Fruit fly (Drosophila melanogaster): ENCODE measurements around the gene PGRP-LB.

PGRP-LB gene

DNA sequence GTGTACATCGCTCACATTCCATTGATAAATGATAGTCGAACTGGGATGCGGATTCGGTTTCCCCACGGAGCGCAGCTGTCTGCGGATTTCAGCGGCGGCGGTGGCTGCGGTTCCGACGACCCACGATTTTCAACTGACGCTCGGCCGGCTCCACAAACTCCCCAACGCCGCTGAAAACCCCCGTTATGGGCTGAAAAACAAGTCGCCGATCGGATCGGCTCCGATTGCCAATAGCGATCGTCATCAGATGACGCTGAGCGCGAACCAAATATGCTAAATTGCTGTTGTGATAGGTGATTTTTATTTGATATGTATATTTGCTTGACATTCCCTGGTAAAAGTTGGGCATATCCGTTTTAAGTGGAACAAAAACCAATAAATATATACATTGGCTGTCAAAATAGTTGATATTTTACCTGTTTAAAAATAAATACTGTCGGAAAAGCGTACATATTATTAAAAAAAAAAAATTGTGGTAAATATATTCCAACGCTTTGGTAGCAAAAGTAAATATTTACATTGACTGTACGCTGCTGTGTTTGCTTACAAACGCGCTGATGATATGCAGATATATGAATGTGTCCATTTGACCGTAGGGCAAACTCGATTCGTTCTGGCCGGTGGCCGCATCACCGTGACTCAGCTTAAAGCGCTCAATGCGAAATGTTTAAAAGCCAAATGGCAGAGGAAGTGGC, 6.0 kb downstream of the PGRP-LB start (continued):
- TF ChIP-seq lola (GFP tag; optimal IDR thresholded peaks at IDR 0.05), result no peak
- peak; percentile 81; the same call in 2 of the 3 replicates for TF ChIP-seq Dbx (GFP tag; IDR thresholded peaks at IDR 0.05)

DNA sequence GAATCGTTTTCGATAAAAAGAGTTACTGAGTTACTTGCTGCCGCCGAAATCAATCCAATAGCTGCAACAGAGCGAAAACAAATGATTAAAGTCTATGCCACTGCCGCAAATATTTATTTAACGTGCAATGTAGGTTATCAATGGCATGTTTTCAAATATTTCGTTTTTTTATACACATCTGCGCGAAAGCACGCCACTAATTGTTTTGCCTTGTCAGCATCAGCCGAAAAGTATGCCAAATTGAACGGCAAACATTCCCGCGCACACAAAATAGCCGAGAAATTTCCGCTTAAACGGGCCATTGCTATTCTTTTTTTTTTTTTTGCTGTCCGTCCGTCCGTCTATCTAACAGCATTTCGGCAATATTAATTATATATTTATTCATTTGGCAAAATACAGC, 8.3 kb downstream of the PGRP-LB start:
- 0 out of 2 replicates have a peak, but pooled peaks have one; percentile 17 for TF ChIP-seq vvl (GFP tag; IDR thresholded peaks at IDR 0.05)
- no peak for TF ChIP-seq CG18476 (GFP tag; optimal IDR thresholded peaks at IDR 0.05)
- TF ChIP-seq CG11398 (GFP tag; optimal IDR thresholded peaks at IDR 0.05), result no peak
- TF ChIP-seq dm (GFP tag; optimal IDR thresholded peaks at IDR 0.05), result no peak
- peak in 1 of 2 experiments; percentile 25 for TF ChIP-seq eve (GFP tag; optimal IDR thresholded peaks at IDR 0.05)
- peak; percentile 37 for TF ChIP-seq E2f2 (GFP tag; IDR thresholded peaks at IDR 0.05)
- TF ChIP-seq CG2199 (GFP tag; IDR thresholded peaks at IDR 0.05), result 0 out of 3 replicates have a peak, but pooled peaks have one; percentile 56
- no peak for TF ChIP-seq CG33213 (GFP tag; optimal IDR thresholded peaks at IDR 0.05)
- peak; percentile 28 for TF ChIP-seq Dp (GFP tag; optimal IDR thresholded peaks at IDR 0.05)
- TF ChIP-seq sens (GFP tag), result peak; percentile 58
- no peak for TF ChIP-seq CG5245 (GFP tag; optimal IDR thresholded peaks at IDR 0.05)
- 0 out of 2 replicates have a peak, but pooled peaks have one; percentile 16 for TF ChIP-seq gsb (GFP tag; IDR thresholded peaks at IDR 0.05)
- TF ChIP-seq CG8290 (GFP tag; optimal IDR thresholded peaks at IDR 0.05), result no peak
- TF ChIP-seq CG8290 (tag; optimal IDR thresholded peaks at IDR 0.05), result peak in 1 of 2 experiments; percentile 3
- TF ChIP-seq nom (GFP tag; optimal IDR thresholded peaks at IDR 0.05), result no peak
- no peak for TF ChIP-seq CG9932 (GFP tag; IDR thresholded peaks at IDR 0.05)
- no peak for TF ChIP-seq CG15514 (GFP tag; optimal IDR thresholded peaks at IDR 0.05)
- TF ChIP-seq HmgZ (tag; optimal IDR thresholded peaks at IDR 0.05), result peak; percentile 6
- peak; percentile 7 for TF ChIP-seq Myb (GFP tag; optimal IDR thresholded peaks at IDR 0.05)
- no peak for TF ChIP-seq ind (GFP tag; optimal IDR thresholded peaks at IDR 0.05)
- no peak for TF ChIP-seq Oaz (GFP tag; IDR thresholded peaks at IDR 0.05)
- TF ChIP-seq sd (tag; optimal IDR thresholded peaks at IDR 0.05), result peak; percentile 62
- 0 out of 2 replicates have a peak, but pooled peaks have one; percentile 8 for TF ChIP-seq CG14441 (GFP tag; IDR thresholded peaks at IDR 0.05)

DNA sequence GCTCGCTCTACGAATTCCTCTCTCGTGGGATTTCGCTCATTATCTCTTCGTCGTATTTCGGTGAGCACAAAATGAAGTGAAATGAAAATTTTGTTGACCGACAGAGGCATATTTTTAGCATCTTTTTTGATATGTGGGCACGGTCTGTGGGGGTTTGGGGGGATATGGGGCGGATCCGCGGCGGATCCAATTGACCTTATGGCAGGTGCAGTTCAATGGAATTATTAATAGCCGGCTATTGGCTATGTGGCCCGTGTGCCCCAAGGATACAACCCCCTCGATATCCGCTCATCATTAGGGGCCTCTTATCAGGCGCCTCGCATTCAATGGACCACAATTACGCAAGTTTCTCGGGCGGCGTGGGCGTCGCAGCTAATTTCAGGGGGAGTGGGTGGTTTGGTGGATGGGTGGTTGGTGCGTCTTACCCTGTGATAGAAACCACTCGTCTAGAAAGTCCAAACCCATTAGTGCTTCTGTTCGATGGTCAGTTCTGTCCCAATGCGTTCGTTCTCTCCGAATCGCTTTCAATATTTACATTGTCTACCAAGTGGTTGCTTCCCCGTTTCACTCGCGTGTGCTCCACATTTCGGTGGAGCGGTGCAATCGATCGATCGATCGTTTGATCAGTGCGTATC, 9.0 kb downstream of the PGRP-LB start, which contains the start of gene sals:
TSS of gene sals (minus strand) at position 585 of the 635 bp plus-strand sequence.
- no peak for TF ChIP-seq CG7786 (GFP tag; optimal IDR thresholded peaks at IDR 0.05)
- no peak for TF ChIP-seq zfh2 (GFP tag; optimal IDR thresholded peaks at IDR 0.05)
- no peak for TF ChIP-seq CG15479 (GFP tag; optimal IDR thresholded peaks at IDR 0.05)
- TF ChIP-seq amos (GFP tag; IDR thresholded peaks at IDR 0.05; ENCODE audit: partially characterized antibody), result no peak
- no peak for TF ChIP-seq gsb (GFP tag; IDR thresholded peaks at IDR 0.05)
- no peak for TF ChIP-seq eve (GFP tag; optimal IDR thresholded peaks at IDR 0.05)
- peak; percentile 93 for TF ChIP-seq sr (GFP tag; IDR thresholded peaks at IDR 0.05)
- no peak for TF ChIP-seq lov (optimal IDR thresholded peaks at IDR 0.05)
- TF ChIP-seq lov (GFP tag; IDR thresholded peaks at IDR 0.05), result no peak
- TF ChIP-seq CG6654 (GFP tag; optimal IDR thresholded peaks at IDR 0.05), result no peak
- TF ChIP-seq CG8944 (GFP tag; optimal IDR thresholded peaks at IDR 0.05), result no peak
- no peak for TF ChIP-seq CG4854 (GFP tag; optimal IDR thresholded peaks at IDR 0.05)
- peak; percentile 49 for TF ChIP-seq crol (GFP tag; IDR thresholded peaks at IDR 0.05)
- TF ChIP-seq CG18764 (GFP tag; optimal IDR thresholded peaks at IDR 0.05), result no peak
- no peak for TF ChIP-seq zen (tag; optimal IDR thresholded peaks at IDR 0.05)
- no peak for TF ChIP-seq Atf3 (GFP tag; optimal IDR thresholded peaks at IDR 0.05)
- no peak for TF ChIP-seq sqz (GFP tag; optimal IDR thresholded peaks at IDR 0.05)
- no peak for TF ChIP-seq CG30403 (GFP tag; optimal IDR thresholded peaks at IDR 0.05)
- TF ChIP-seq CG13123 (GFP tag; optimal IDR thresholded peaks at IDR 0.05), result no peak
- TF ChIP-seq ftz-f1 (GFP tag; optimal IDR thresholded peaks at IDR 0.05), result peak; percentile 16
- no peak for TF ChIP-seq CG7271 (tag; optimal IDR thresholded peaks at IDR 0.05)
- no peak for TF ChIP-seq D19B (GFP tag; optimal IDR thresholded peaks at IDR 0.05)
- no peak for TF ChIP-seq Tbp (GFP tag; optimal IDR thresholded peaks at IDR 0.05)
- TF ChIP-seq Camta (GFP tag; optimal IDR thresholded peaks at IDR 0.05), result no peak
- no peak for TF ChIP-seq disco-r (GFP tag; optimal IDR thresholded peaks at IDR 0.05)
- TF ChIP-seq Med (GFP tag), result no peak
